Fruit fly (Drosophila melanogaster) whole organism, wandering third instar larva: ENCODE results near the gene CG42822.

ENCODE experiments used
- CG32264 ChIP-seq: fragments of 200-800 bp; sonication (Bioruptor generic); optimal IDR thresholded peaks from 2 replicates; lab custom pipeline; 2016; ENCODE audit warnings: missing biosample characterization, missing genetic modification characterization
- CG9705 ChIP-seq: fragments of 200-800 bp; sonication (Bioruptor generic); optimal IDR thresholded peaks from 2 replicates; lab custom pipeline; 2018; ENCODE audit warnings: missing biosample characterization, mild to moderate bottlenecking, missing genetic modification characterization
- GATAd ChIP-seq: sonication (Bioruptor generic); optimal IDR thresholded peaks from 2 replicates; lab custom pipeline; 2016; ENCODE audit warnings: missing biosample characterization, missing genetic modification characterization
- Mio ChIP-seq: sonication (Bioruptor generic); optimal IDR thresholded peaks from 2 replicates; lab custom pipeline; 2016; ENCODE audit warnings: missing biosample characterization, missing genetic modification characterization
- Myc ChIP-seq: fragments of >200 bp; optimal IDR thresholded peaks from 2 replicates; lab custom pipeline; 2017
- N ChIP-seq: fragments of >200 bp; optimal IDR thresholded peaks from 2 replicates; lab custom pipeline; 2018; ENCODE audit warnings: missing biosample characterization, missing external identifiers, missing genetic modification characterization
- OdsH ChIP-seq: fragments of 200-800 bp; sonication (Bioruptor generic); optimal IDR thresholded peaks from 2 replicates; lab custom pipeline; 2016; ENCODE audit warnings: missing biosample characterization, mild to moderate bottlenecking, missing genetic modification characterization
- Vsx2 ChIP-seq: fragments of 200-300, 225-300 bp; sonication (Bioruptor generic); optimal IDR thresholded peaks from 2 replicates; lab custom pipeline; 2018; ENCODE audit warnings: missing biosample characterization, missing genetic modification characterization; ENCODE audit not compliant: partially characterized antibody
- h ChIP-seq: fragments of 200-800 bp; sonication (Bioruptor generic); optimal IDR thresholded peaks from 3 replicates; lab custom pipeline; 2016; ENCODE audit warnings: missing biosample characterization, mild to moderate bottlenecking, missing genetic modification characterization
- pan ChIP-seq: fragments of >200 bp; optimal IDR thresholded peaks from 2 replicates; lab custom pipeline; 2017
- psq ChIP-seq: fragments of 200-800 bp; sonication (Bioruptor generic); optimal IDR thresholded peaks from 3 replicates; lab custom pipeline; 2017; ENCODE audit warnings: missing biosample characterization, mild to moderate bottlenecking, missing genetic modification characterization, moderate library complexity
- woc ChIP-seq: sonication (Bioruptor generic); optimal IDR thresholded peaks from 2 replicates; lab custom pipeline; 2016; ENCODE audit warnings: missing biosample characterization, mild to moderate bottlenecking, missing genetic modification characterization

DNA sequence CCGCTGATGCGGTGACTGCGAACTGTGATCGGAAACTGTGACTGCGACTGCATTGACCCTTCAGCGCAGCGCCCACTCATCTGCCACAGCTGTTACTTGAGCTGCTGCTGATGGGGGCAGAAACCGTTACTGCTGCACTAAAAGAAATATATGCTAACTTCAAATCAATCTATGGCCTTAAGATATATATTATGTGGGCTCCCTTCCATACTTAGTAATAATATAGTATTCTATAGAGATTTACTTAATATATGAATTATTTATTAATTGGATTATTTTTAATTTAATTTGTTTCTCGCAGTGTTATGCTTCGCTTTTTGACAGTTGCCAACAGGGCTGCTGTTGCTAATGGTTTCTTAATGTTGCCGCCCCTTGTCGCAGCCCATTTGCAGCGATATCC, 34.6 kb upstream of the CG42822 start:
- TF ChIP-seq Vsx2 (GFP tag; lab: Kevin White, UChicago): no peak
- no peak for TF ChIP-seq CG9705
- TF ChIP-seq Mio (GFP tag; lab: Kevin White, UChicago): no peak
- no peak for TF ChIP-seq h (GFP tag; lab: Kevin White, UChicago)
- no peak for TF ChIP-seq Myc (lab: Kevin White, UChicago)
- TF ChIP-seq woc (GFP tag; lab: Kevin White, UChicago): no peak
- TF ChIP-seq GATAd: no peak
- no peak for TF ChIP-seq psq (GFP tag; lab: Kevin White, UChicago)
- TF ChIP-seq pan (lab: Kevin White, UChicago): no peak
- no peak for TF ChIP-seq CG32264 (GFP tag; lab: Kevin White, UChicago)
- no peak for TF ChIP-seq N
- TF ChIP-seq OdsH (GFP tag; lab: Kevin White, UChicago): no peak
